Worm (Caenorhabditis elegans) whole organism, midembryonic: ENCODE measurements around the gene F35A5.8.

Experiments
- cog-1 ChIP-seq: sonication (generic microtip); optimal IDR thresholded peaks from 2 replicates; lab custom pipeline; 2016; ENCODE audit warnings: missing genetic modification characterization, missing compliant biosample characterization
- klf-2 ChIP-seq: fragments of 200-800 bp; sonication (Bioruptor generic); conservative IDR thresholded peaks from 2 replicates; pipeline ENCODE4 v1.3.6; 2022; ENCODE audit warnings: missing genetic modification reagents, missing genetic modification characterization, missing compliant biosample characterization
- ref-1 ChIP-seq: fragments of 200-800 bp; sonication (Bioruptor generic); conservative IDR thresholded peaks from 2 replicates; pipeline ENCODE4 v1.3.6; 2022; ENCODE audit warnings: missing genetic modification reagents, missing genetic modification characterization, missing compliant biosample characterization

DNA sequence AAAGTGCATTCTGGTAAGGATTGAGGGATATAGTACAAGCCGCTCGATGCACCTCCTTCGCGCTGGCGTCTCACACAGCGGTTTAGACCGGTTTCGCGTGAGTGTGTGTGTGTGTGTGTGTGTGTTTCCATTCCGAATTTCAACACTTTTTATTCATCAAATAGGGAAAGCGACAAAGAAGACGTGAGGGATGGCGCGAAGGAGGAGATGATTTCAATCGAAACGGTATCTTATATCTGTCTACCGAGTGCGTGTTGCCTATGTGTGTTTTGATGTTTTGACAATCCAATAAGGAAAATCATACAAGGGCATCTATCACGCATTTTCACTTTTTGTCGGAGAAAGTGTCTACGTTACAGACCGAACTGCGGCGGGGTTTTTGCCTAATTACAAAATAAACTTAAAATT, 34.5 kb upstream of the F35A5.8 start:
- TF ChIP-seq ref-1 (GFP tag; lab: Robert Waterston, UW) (no peak), klf-2 (GFP tag; lab: Robert Waterston, UW) (no peak), cog-1 (tag; lab: Kevin White, UChicago) (no peak)
